Worm (Caenorhabditis elegans) whole organism, young adult: ENCODE measurements around the gene F53A9.3.
A peak's percentile ranks its signal among the peaks of the same experiment; 100 is the strongest.
"Not testable (repeated sequence)": the region's sequence is repeated elsewhere in the genome, so short reads cannot be mapped to it uniquely, and the experiment has no call there.

ENCODE experiments used
- B0261.1 ChIP-seq: sonication (generic microtip); optimal IDR thresholded peaks from 2 replicates; lab custom pipeline; 2016; ENCODE audit warnings: mild to moderate bottlenecking, missing genetic modification characterization, moderate library complexity, missing compliant biosample characterization
- D2030.7 ChIP-seq: fragments of 200-800 bp; sonication (Bioruptor generic); IDR thresholded peaks from 2 replicates; pipeline ENCODE4 v1.3.6; 2022; ENCODE audit warnings: missing genetic modification reagents, missing genetic modification characterization, missing compliant biosample characterization
- F22D6.2 ChIP-seq: sonication (generic microtip); optimal IDR thresholded peaks from 2 replicates; lab custom pipeline; 2016; ENCODE audit warnings: mild to moderate bottlenecking, missing genetic modification characterization, missing compliant biosample characterization
- F33H1.4 ChIP-seq: fragments of 200-800 bp; sonication (Bioruptor generic); IDR thresholded peaks from 2 replicates; pipeline ENCODE4 v1.3.6; 2022; ENCODE audit warnings: missing genetic modification reagents, missing genetic modification characterization, missing compliant biosample characterization
- K11D2.4 ChIP-seq: fragments of 200-800 bp; sonication (Bioruptor generic); IDR thresholded peaks from 2 replicates; pipeline ENCODE4 v1.3.6; 2022; ENCODE audit warnings: missing genetic modification reagents, missing genetic modification characterization, missing compliant biosample characterization
- K12H6.12 ChIP-seq: fragments of 200-800 bp; sonication (Bioruptor generic); optimal IDR thresholded peaks from 2 replicates; lab custom pipeline; 2018; ENCODE audit warnings: mild to moderate bottlenecking, missing genetic modification characterization, missing compliant biosample characterization
- Y67H2A.10 ChIP-seq: fragments of 200-800 bp; sonication (Bioruptor generic); conservative IDR thresholded peaks from 2 replicates; pipeline ENCODE4 v1.3.6; 2022; ENCODE audit warnings: missing genetic modification reagents, missing genetic modification characterization, missing compliant biosample characterization
- ama-1 ChIP-seq, 3 experiments: fragments of 150-350 bp in 1 of 3; sonication (generic microtip) in 2 of 3; optimal IDR thresholded peaks; 2 replicates each; lab custom pipeline; 2014 to 2018; ENCODE audit warnings: missing biosample characterization in 2 of 3, missing genetic modification characterization in 2 of 3, missing genetic modification reagents in 2 of 3
- aptf-3 ChIP-seq: fragments of 200-800 bp; sonication (Bioruptor generic); IDR thresholded peaks from 2 replicates; pipeline ENCODE4 v1.3.6; 2022; ENCODE audit warnings: missing genetic modification characterization, missing compliant biosample characterization
- athp-1 ChIP-seq: sonication (generic microtip); optimal IDR thresholded peaks from 2 replicates; lab custom pipeline; 2017; ENCODE audit warnings: mild to moderate bottlenecking, missing genetic modification characterization, missing compliant biosample characterization
- attf-5 ChIP-seq: fragments of 200-800 bp; sonication (Bioruptor generic); optimal IDR thresholded peaks from 2 replicates; lab custom pipeline; 2018; ENCODE audit warnings: mild to moderate bottlenecking, missing genetic modification characterization, missing compliant biosample characterization
- cebp-1 ChIP-seq, 2 experiments: fragments of 200-800 bp in 1 of 2; sonication (Bioruptor generic) in 1 of 2; sonication (generic microtip) in 1 of 2; IDR thresholded peaks in 1 of 2; optimal IDR thresholded peaks in 1 of 2; 2 replicates each; pipeline versions ENCODE4 v1.3.6 to Lab custom; 2017 to 2022; ENCODE audit warnings: missing compliant biosample characterization in 2 of 2, missing genetic modification characterization in 2 of 2, mild to moderate bottlenecking in 1 of 2, missing genetic modification reagents in 1 of 2, moderate library complexity in 1 of 2
- ceh-27 ChIP-seq: fragments of 200-800 bp; sonication (Bioruptor generic); optimal IDR thresholded peaks from 2 replicates; lab custom pipeline; 2018; ENCODE audit warnings: mild to moderate bottlenecking, missing genetic modification characterization, moderate library complexity, missing compliant biosample characterization
- ceh-40 ChIP-seq: fragments of 200-800 bp; sonication (Bioruptor generic); IDR thresholded peaks from 2 replicates; pipeline ENCODE4 v1.3.6; 2022; ENCODE audit warnings: missing genetic modification characterization, missing compliant biosample characterization
- chd-7 ChIP-seq: sonication (generic microtip); optimal IDR thresholded peaks from 2 replicates; lab custom pipeline; 2016; ENCODE audit warnings: mild to moderate bottlenecking, missing genetic modification characterization, moderate library complexity, missing compliant biosample characterization
- egl-44 ChIP-seq: fragments of 200-800 bp; sonication (Bioruptor generic); IDR thresholded peaks from 2 replicates; pipeline ENCODE4 v1.3.6; 2022; ENCODE audit warnings: missing genetic modification reagents, missing genetic modification characterization, missing compliant biosample characterization
- egrh-3 ChIP-seq: fragments of 200-800 bp; sonication (Bioruptor generic); IDR thresholded peaks from 2 replicates; pipeline ENCODE4 v1.3.6; 2022; ENCODE audit warnings: missing genetic modification reagents, missing genetic modification characterization, missing compliant biosample characterization
- hmg-1.2 ChIP-seq: fragments of 200-800 bp; sonication (Bioruptor generic); IDR thresholded peaks from 2 replicates; pipeline ENCODE4 v1.3.6; 2022; ENCODE audit warnings: missing genetic modification reagents, missing genetic modification characterization, missing compliant biosample characterization
- let-526 ChIP-seq: fragments of 200-800 bp; sonication (Bioruptor generic); IDR thresholded peaks from 2 replicates; pipeline ENCODE4 v1.3.6; 2022; ENCODE audit warnings: missing genetic modification reagents, missing genetic modification characterization, missing compliant biosample characterization
- let-607 ChIP-seq, 2 experiments: fragments of 200-800 bp in 1 of 2; sonication (Bioruptor generic) in 1 of 2; sonication (generic microtip) in 1 of 2; optimal IDR thresholded peaks; 2 replicates each; lab custom pipeline; 2016 to 2018; ENCODE audit warnings: mild to moderate bottlenecking in 2 of 2, missing compliant biosample characterization in 2 of 2, missing genetic modification characterization in 2 of 2, moderate library complexity in 2 of 2, missing genotype in 1 of 2
- lin-26 ChIP-seq: fragments of 200-800 bp; sonication (Bioruptor generic); IDR thresholded peaks from 2 replicates; pipeline ENCODE4 v1.3.6; 2022; ENCODE audit warnings: missing genetic modification reagents, missing genetic modification characterization, missing compliant biosample characterization
- lin-40 ChIP-seq: sonication (generic microtip); optimal IDR thresholded peaks from 2 replicates; lab custom pipeline; 2016; ENCODE audit warnings: missing genetic modification characterization, mild to moderate bottlenecking, missing compliant biosample characterization, missing genotype, missing genetic modification reagents
- lsl-1 ChIP-seq: fragments of 200-800 bp; sonication (Bioruptor generic); optimal IDR thresholded peaks from 2 replicates; lab custom pipeline; 2018; ENCODE audit warnings: mild to moderate bottlenecking, missing genetic modification characterization, moderate library complexity, missing compliant biosample characterization
- lsy-27 ChIP-seq: sonication (generic microtip); optimal IDR thresholded peaks from 2 replicates; lab custom pipeline; 2017; ENCODE audit warnings: missing genetic modification characterization, mild to moderate bottlenecking, missing compliant biosample characterization, antibody characterized with exemption, missing genotype, borderline replicate concordance; ENCODE audit not compliant: insufficient read depth
- madf-10 ChIP-seq: sonication (generic microtip); optimal IDR thresholded peaks from 2 replicates; lab custom pipeline; 2016; ENCODE audit warnings: mild to moderate bottlenecking, missing genetic modification characterization, missing compliant biosample characterization
- mcd-1 ChIP-seq: fragments of 200-800 bp; sonication (Bioruptor generic); IDR thresholded peaks from 2 replicates; pipeline ENCODE4 v1.3.6; 2022; ENCODE audit warnings: missing genetic modification reagents, missing genetic modification characterization, missing compliant biosample characterization
- nfyb-1 ChIP-seq: fragments of 200-800 bp; sonication (Bioruptor generic); IDR thresholded peaks from 2 replicates; pipeline ENCODE4 v1.3.6; 2022; ENCODE audit warnings: missing genetic modification reagents, missing genetic modification characterization, missing compliant biosample characterization
- nhr-179 ChIP-seq: sonication (generic microtip); optimal IDR thresholded peaks from 2 replicates; lab custom pipeline; 2016; ENCODE audit warnings: mild to moderate bottlenecking, missing genetic modification characterization, missing compliant biosample characterization
- nhr-80 ChIP-seq: sonication (generic microtip); optimal IDR thresholded peaks from 2 replicates; lab custom pipeline; 2016; ENCODE audit warnings: missing genetic modification characterization, missing compliant biosample characterization
- pbrm-1 ChIP-seq: fragments of 200-800 bp; sonication (Bioruptor generic); IDR thresholded peaks from 2 replicates; pipeline ENCODE4 v1.3.6; 2022; ENCODE audit warnings: missing genetic modification reagents, missing genetic modification characterization, missing compliant biosample characterization
- snpc-1.3 ChIP-seq: sonication (generic microtip); optimal IDR thresholded peaks from 2 replicates; lab custom pipeline; 2017; ENCODE audit warnings: missing genetic modification characterization, mild to moderate bottlenecking, missing compliant biosample characterization, antibody characterized with exemption, moderate library complexity, missing genotype, missing genetic modification reagents; ENCODE audit not compliant: insufficient read depth
- snpc-4 ChIP-seq, 5 experiments: fragments of 150-350 bp in 1 of 5; sonication (generic microtip) in 4 of 5; optimal IDR thresholded peaks; 2 replicates each; lab custom pipeline; 2014 to 2018; ENCODE audit warnings: missing genetic modification characterization in 5 of 5, missing biosample characterization in 3 of 5, antibody characterized with exemption in 2 of 5, mild to moderate bottlenecking in 2 of 5, missing compliant biosample characterization in 2 of 5, missing genotype in 2 of 5, moderate library complexity in 2 of 5, missing genetic modification reagents in 1 of 5
- somi-1 ChIP-seq: fragments of 200-800 bp; sonication (Bioruptor generic); optimal IDR thresholded peaks from 2 replicates; lab custom pipeline; 2018; ENCODE audit warnings: mild to moderate bottlenecking, missing genetic modification characterization, missing compliant biosample characterization
- tbx-9 ChIP-seq: sonication (generic microtip); optimal IDR thresholded peaks from 2 replicates; lab custom pipeline; 2016; ENCODE audit warnings: borderline replicate concordance, missing genetic modification characterization, inconsistent platforms, missing compliant biosample characterization
- tlf-1 ChIP-seq: fragments of 200-800 bp; sonication (Bioruptor generic); optimal IDR thresholded peaks from 2 replicates; lab custom pipeline; 2018; ENCODE audit warnings: mild to moderate bottlenecking, missing genetic modification characterization, missing compliant biosample characterization
- ztf-28 ChIP-seq: fragments of 200-800 bp; sonication (Bioruptor generic); IDR thresholded peaks from 2 replicates; pipeline ENCODE4 v1.3.6; 2022; ENCODE audit warnings: missing genetic modification reagents, missing genetic modification characterization, missing compliant biosample characterization

The F53A9.3 gene

DNA sequence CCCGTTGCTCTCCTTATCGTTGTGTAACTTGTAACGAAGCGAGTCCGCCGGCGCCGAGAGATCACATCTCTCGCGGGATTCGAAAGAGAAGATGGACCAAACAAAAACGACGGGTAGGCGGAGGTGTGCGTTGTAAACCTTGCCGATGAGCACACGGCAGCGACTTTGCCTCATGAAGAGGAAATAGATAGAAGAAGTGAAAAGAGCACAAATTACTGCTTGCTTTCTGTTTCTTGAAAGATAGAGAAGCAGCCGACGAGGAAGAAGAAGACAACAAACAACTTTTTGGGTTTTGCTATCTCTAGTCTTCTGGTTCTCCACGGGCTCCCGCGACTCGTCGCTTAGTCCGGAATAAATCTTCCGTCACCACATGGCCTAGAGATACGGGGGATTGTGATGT lies 15.7 kb downstream of the F53A9.3 start:
- no peak for TF ChIP-seq pbrm-1 (GFP tag; lab: Robert Waterston, UW)
- no peak for TF ChIP-seq lsl-1 (GFP tag; lab: Kevin White, UChicago)
- TF ChIP-seq lsy-27, result no peak
- TF ChIP-seq somi-1 (GFP tag; lab: Kevin White, UChicago), result peak; percentile 27
- TF ChIP-seq F22D6.2 (tag; lab: Kevin White, UChicago), result no peak

DNA sequence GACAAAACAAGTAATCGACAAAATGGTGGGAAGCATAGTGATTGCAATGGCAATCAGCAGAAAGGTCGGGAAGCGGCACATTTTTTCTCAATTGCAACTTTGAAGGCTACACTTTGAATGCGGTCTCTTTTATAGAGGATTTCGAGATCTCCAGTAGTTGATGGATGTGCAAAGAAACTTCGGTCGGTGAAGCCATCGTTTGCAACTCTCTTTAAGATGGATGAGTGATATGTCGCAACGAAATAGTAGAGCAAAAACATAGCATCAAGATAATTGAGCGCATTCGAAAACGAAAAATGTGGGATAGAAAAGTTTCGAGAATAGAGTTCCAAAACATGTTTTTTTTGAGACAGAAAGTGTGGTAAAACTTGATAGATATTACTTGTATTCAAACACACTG lies 19.2 kb downstream of the F53A9.3 start, which contains the start of gene EGAP4.1:
TSS of gene EGAP4.1 (minus strand) at position 101 of the 400 bp plus-strand sequence.
- no peak for TF ChIP-seq egl-44 (GFP tag; lab: Robert Waterston, UW)
- no peak for TF ChIP-seq madf-10 (tag; lab: Kevin White, UChicago)
- no peak for TF ChIP-seq snpc-4 (GFP tag; optimal IDR thresholded peaks at IDR 0.05; lab: Kevin White, UChicago)
- TF ChIP-seq snpc-4 (tag; optimal IDR thresholded peaks at IDR 0.05; lab: Kevin White, UChicago), result no peak
- TF ChIP-seq lsy-27, result no peak
- TF ChIP-seq K12H6.12, result no peak
- TF ChIP-seq B0261.1 (tag; lab: Kevin White, UChicago), result no peak
- TF ChIP-seq D2030.7 (GFP tag; lab: Robert Waterston, UW), result no peak
- no peak for TF ChIP-seq nfyb-1 (GFP tag; lab: Robert Waterston, UW)
- no peak for TF ChIP-seq athp-1
- TF ChIP-seq ama-1 (optimal IDR thresholded peaks at IDR 0.05; lab: Kevin White, UChicago), result no peak
- no peak for TF ChIP-seq ama-1 (GFP tag; optimal IDR thresholded peaks at IDR 0.05; lab: Kevin White, UChicago)
- TF ChIP-seq lin-26 (GFP tag; lab: Robert Waterston, UW), result no peak
- no peak for TF ChIP-seq snpc-1.3 (tag; lab: Kevin White, UChicago)

DNA sequence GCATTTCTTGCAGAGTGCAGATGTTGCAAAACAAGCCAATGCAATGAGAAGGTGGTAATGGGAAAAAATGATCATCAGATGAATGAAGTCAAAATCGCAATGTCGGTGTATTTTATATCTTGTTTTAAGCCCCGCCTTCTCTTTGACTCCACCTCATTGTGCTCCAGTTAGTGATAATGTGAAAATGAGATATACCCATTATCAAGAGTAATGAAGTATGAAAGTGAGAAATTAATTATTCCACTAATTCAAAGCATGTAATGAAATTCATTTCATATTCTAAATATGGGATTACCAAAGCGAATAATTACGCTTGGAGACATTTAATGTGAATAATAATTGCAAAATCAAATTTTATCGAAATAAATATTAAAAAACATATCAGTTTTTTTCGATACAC lies 23.7 kb downstream of the F53A9.3 start, which contains the start of gene M02D8.6:
TSS of gene M02D8.6 (minus strand) at position 101 of the 400 bp plus-strand sequence.
- TF ChIP-seq tlf-1 (GFP tag; lab: Kevin White, UChicago); egl-44 (GFP tag; lab: Robert Waterston, UW); K11D2.4: not testable (repeated sequence)

DNA sequence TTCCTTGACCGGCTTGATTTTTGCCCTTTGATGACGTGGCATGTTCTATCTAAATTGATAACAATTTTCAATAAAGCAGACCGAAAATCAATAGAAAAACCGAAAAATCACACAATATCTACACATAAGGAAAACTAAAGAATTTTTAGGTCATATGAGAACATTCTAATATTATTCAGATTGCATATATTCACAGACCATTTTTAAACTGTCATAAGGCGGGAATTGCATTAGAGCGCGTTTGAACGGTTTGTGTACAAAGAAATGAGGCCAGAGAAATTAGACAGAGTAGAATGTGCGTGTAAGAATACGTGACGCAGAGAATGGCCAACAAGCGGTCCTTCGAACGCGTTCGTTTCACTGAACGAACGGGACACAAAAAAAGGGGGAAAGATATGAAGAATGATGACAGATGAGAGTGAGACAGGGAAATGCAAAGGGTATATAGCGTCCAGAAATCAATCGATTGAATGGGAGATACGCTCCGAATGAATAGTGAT lies 28.9 kb downstream of the F53A9.3 start, which contains the start of gene M02D8.3:
TSS of gene M02D8.3 (minus strand) at position 51 of the 500 bp plus-strand sequence.
- TF ChIP-seq ceh-27 (GFP tag; lab: Kevin White, UChicago) (peak; percentile 40), K12H6.12 (peak; percentile 34), pbrm-1 (GFP tag; lab: Robert Waterston, UW) (no peak), attf-5 (peak; percentile 64), lin-40 (tag; lab: Kevin White, UChicago) (peak; percentile 19), let-607 (tag; optimal IDR thresholded peaks at IDR 0.05; lab: Kevin White, UChicago) (peak in 1 of 2 experiments; percentile 0), hmg-1.2 (GFP tag; lab: Robert Waterston, UW) (peak; percentile 45; the same call in 1 of the 2 replicates), mcd-1 (GFP tag; lab: Robert Waterston, UW) (peak; percentile 62), nhr-80 (tag; lab: Kevin White, UChicago) (peak; percentile 53), ztf-28 (no peak), F33H1.4 (GFP tag; lab: Robert Waterston, UW) (no peak), let-526 (GFP tag; lab: Robert Waterston, UW) (no peak)

DNA sequence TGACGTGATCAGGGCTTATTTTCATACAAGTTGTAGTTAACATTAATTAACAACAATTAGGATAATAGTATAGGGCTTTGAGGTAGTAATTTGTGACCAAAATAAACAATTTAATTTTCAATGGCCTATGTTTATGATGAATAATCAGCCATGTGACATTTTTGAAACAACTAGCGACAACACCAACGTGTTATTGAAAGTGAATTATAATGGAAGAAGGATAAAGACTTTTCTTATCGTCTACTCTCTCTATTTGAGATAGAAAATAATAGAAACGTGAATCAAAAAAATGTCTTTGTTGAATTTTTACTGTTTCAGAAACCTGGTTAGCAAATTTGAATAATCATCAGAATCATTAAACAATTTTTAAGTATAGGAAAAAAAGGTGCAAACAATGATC lies 29.6 kb downstream of the F53A9.3 start:
- TF ChIP-seq cebp-1 (GFP tag; IDR thresholded peaks at IDR 0.05; lab: Robert Waterston, UW), result no peak
- TF ChIP-seq cebp-1 (tag; optimal IDR thresholded peaks at IDR 0.05; lab: Kevin White, UChicago), result no peak
- no peak for TF ChIP-seq nhr-179
- no peak for TF ChIP-seq chd-7 (tag; lab: Kevin White, UChicago)
- no peak for TF ChIP-seq egrh-3 (GFP tag; lab: Robert Waterston, UW)
- no peak for TF ChIP-seq ceh-40 (GFP tag; lab: Robert Waterston, UW)
- TF ChIP-seq tbx-9 (tag; lab: Kevin White, UChicago), result no peak
- TF ChIP-seq snpc-4 (GFP tag; optimal IDR thresholded peaks at IDR 0.05; lab: Kevin White, UChicago), result no peak
- no peak for TF ChIP-seq snpc-4 (tag; optimal IDR thresholded peaks at IDR 0.05; lab: Kevin White, UChicago)
- no peak for TF ChIP-seq aptf-3 (GFP tag; lab: Robert Waterston, UW)
- TF ChIP-seq Y67H2A.10 (GFP tag; lab: Robert Waterston, UW), result no peak
